Worm (Caenorhabditis elegans): Measurements from ENCODE around the gene T05C1.5.

Gene T05C1.5

DNA sequence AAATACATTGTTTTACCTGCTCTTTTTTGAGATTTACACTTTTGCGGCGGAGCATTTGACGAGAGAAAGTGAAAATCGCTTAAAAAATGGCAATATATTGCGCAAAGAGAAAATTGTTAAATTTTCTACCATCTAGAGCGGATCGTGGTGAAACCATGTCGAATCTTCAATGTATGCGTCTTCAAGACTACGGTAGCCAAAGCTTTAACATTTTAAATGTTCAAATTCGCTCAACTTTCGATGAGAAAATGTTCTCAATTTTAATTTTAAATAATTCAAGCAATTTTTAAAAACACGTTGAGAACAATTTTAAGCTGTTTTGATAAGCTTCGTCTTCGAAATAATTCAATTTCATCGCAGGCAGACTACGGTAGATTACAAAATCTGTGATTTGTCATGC, 30.3 kb downstream of the T05C1.5 start:
- TF ChIP-seq W03F9.2 (tag; optimal IDR thresholded peaks at IDR 0.05) = no peak
- no peak for TF ChIP-seq him-1 (tag; optimal IDR thresholded peaks at IDR 0.05)
- TF ChIP-seq dao-5 (tag; optimal IDR thresholded peaks at IDR 0.05) = no peak

DNA sequence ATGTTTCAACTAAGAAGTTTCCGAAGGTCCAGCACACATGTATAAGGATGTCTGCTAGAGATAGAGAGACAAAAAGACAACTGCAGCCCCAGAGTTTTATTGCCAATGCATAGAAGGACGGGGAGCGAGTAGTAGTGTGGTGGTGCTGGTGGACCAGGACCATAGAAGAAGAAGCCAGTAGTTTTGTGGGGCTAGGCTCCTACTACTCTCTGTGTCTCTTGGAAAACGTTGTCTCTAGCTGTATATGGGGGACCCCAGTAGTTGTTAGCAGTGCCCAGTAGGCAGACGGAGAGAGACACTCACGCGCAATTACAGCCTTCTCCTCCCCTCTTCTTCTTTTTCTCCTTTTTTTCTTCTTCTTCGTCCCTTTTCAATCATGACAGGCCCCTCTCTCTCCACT, 34.6 kb downstream of the T05C1.5 start:
- no peak for TF ChIP-seq dao-5 (tag; optimal IDR thresholded peaks at IDR 0.05)
- TF ChIP-seq him-1 (tag; optimal IDR thresholded peaks at IDR 0.05) = peak; percentile 80
- no peak for TF ChIP-seq W03F9.2 (tag; optimal IDR thresholded peaks at IDR 0.05)

DNA sequence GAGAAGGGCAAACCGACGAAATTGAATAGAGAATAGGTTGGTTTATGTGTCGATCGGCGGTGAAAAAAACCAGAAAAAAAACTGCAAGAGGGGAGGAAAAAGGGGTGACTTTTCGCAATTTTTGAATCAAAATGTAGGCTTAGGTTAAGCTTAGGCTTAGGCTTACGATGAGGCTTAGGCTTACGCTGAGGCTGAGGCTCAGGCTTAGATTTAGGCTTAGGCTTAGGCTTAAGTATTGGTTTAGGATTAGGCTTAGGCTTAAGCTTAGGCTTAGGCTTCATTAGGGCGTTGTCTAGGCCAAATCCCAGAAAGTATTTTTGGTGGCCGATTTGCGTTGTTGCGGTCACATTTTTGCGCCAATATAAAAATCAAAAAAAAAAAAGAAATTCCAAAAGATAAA, 35.8 kb downstream of the T05C1.5 start:
- TF ChIP-seq dao-5 (tag; optimal IDR thresholded peaks at IDR 0.05) (no peak), W03F9.2 (tag; optimal IDR thresholded peaks at IDR 0.05) (no peak), him-1 (tag; optimal IDR thresholded peaks at IDR 0.05) (no peak)

DNA sequence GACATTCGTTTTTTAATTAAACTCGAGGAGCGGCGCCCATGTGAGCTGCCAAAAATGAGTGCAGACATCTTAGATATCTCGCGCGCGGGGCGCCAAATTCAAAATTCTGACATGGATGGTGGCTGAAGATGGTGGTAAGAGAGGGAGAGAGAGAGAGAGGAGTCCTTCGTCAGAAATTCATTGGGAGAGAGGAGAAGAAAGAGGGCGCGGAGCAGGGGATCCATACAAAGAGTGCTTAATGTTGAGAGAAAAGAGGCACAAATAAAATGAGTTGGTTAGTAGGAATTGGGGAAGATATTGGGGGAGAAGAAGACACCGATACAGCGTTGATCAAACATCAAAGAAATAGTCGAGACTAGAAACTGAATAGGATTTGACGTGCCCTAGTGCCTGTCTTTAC, 37.2 kb downstream of the T05C1.5 start:
- TF ChIP-seq dao-5 (tag; optimal IDR thresholded peaks at IDR 0.05) (no peak), W03F9.2 (tag; optimal IDR thresholded peaks at IDR 0.05) (no peak), him-1 (tag; optimal IDR thresholded peaks at IDR 0.05) (no peak)

DNA sequence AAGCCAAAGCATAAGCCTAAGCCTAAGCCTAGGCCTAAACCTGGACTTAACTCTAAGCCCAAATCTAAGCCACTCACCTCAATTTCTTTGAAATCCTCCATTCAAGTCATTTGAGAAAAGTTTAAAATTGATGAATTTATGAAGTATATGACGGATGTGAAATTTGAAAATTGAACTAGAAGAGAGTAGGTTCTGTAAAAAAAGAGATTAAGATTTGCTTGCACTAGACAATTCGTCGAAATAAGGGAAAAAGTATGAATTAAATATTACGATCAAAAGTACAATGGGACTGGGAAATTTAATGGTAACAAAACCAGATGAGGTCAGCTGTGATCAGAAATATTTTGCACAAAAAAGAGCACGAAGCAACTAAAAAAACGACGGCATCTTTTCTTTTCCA, 37.6 kb downstream of the T05C1.5 start, which contains the start of gene twk-2:
twk-2 (minus strand) TSS at position 101 of the 400 bp plus-strand sequence.
- TF ChIP-seq dao-5 (tag; optimal IDR thresholded peaks at IDR 0.05) (no peak), W03F9.2 (tag; optimal IDR thresholded peaks at IDR 0.05) (no peak), him-1 (tag; optimal IDR thresholded peaks at IDR 0.05) (no peak)

DNA sequence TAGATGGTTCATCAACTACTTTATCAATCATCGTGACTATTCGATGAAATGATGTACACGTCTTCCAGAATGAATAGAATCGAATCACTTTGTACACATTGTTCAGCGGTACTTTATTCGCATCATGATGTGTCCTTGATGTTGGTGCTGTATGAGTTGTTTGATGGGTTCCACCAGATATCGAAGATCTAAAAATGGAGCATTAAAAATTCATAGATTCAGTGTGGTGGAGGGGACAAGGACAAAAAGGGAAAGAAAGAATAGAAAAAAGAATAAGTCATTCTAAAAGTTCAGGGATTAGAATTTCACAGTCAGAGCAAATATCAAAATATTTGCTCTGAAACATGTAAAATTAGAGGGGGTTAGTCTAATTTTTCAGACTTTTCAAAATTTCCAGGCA, 45.8 kb downstream of the T05C1.5 start:
- no peak for TF ChIP-seq dao-5 (tag; optimal IDR thresholded peaks at IDR 0.05)
- no peak for TF ChIP-seq him-1 (tag; optimal IDR thresholded peaks at IDR 0.05)

DNA sequence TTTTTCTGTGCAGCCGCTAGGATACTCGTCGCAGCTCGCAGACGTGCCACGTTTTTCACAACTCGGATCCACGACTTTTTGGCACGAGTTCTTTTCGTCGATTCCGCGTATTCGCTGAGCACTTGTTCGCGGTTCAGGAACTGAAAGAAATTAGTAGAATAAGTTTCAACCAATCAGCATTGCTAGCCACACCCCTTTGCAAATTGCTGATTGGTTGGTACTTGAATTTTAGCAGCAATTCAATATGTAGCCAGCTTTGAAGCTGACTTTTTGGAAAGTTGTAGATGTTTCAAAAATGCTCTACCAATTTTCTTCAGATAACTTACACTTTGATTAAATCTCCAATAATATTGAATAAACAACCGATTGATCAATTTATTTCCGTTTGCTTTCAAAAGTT, 49.4 kb downstream of the T05C1.5 start:
- no peak for TF ChIP-seq dao-5 (tag; optimal IDR thresholded peaks at IDR 0.05)
- TF ChIP-seq W03F9.2 (tag; optimal IDR thresholded peaks at IDR 0.05) = no peak
- no peak for TF ChIP-seq him-1 (tag; optimal IDR thresholded peaks at IDR 0.05)

Measured in whole organism, L4/young adult.